Fruit fly (Drosophila melanogaster) whole organism, embryonic: ENCODE results near the gene CG3529.

Experiments
- ATbp ChIP-seq: fragments of 200-800 bp; sonication (Bioruptor generic); optimal IDR thresholded peaks from 2 replicates; lab custom pipeline; 2017; ENCODE audit warnings: missing biosample characterization, mild to moderate bottlenecking, missing genetic modification characterization, missing genetic modification reagents
- CG10267 ChIP-seq: fragments of 200-800 bp; sonication (Bioruptor generic); optimal IDR thresholded peaks from 2 replicates; lab custom pipeline; 2018; ENCODE audit warnings: missing biosample characterization, mild to moderate bottlenecking, missing genetic modification characterization, moderate library complexity
- CG10565 ChIP-seq: fragments of 200-800 bp; sonication (Bioruptor generic); optimal IDR thresholded peaks from 3 replicates; lab custom pipeline; 2016; ENCODE audit warnings: missing biosample characterization, mild to moderate bottlenecking, missing genetic modification characterization
- CG12236 ChIP-seq: fragments of 200-800 bp; sonication (Bioruptor generic); optimal IDR thresholded peaks from 2 replicates; lab custom pipeline; 2016; ENCODE audit warnings: missing biosample characterization, missing genetic modification characterization
- CG13296 ChIP-seq: fragments of 200-800 bp; sonication (Bioruptor generic); optimal IDR thresholded peaks from 3 replicates; lab custom pipeline; 2018; ENCODE audit warnings: missing biosample characterization, mild to moderate bottlenecking, missing genetic modification characterization
- CG13775 ChIP-seq: fragments of 200-800 bp; sonication (Bioruptor generic); optimal IDR thresholded peaks from 3 replicates; lab custom pipeline; 2017; ENCODE audit warnings: missing biosample characterization, mild to moderate bottlenecking, missing genetic modification characterization
- CG14050 ChIP-seq: fragments of 200-800 bp; sonication (Bioruptor generic); IDR thresholded peaks from 3 replicates; pipeline ENCODE4 v1.3.6; 2022; ENCODE audit warnings: missing biosample characterization, missing genetic modification characterization
- CG14965 ChIP-seq: fragments of 200-800 bp; sonication (Bioruptor generic); optimal IDR thresholded peaks from 2 replicates; lab custom pipeline; 2016; ENCODE audit warnings: missing biosample characterization, missing genetic modification characterization, borderline replicate concordance
- CG16813 ChIP-seq: fragments of 200-800 bp; sonication (Bioruptor generic); IDR thresholded peaks from 3 replicates; pipeline ENCODE4 v1.3.6; 2022; ENCODE audit warnings: missing biosample characterization, missing genetic modification characterization; ENCODE audit not compliant: partially characterized antibody
- CG17612 ChIP-seq: fragments of 200-800 bp; sonication (Bioruptor generic); IDR thresholded peaks from 2 replicates; pipeline ENCODE4 v1.3.6; 2022; ENCODE audit warnings: missing biosample characterization, missing genetic modification characterization
- CG17829 ChIP-seq: fragments of 200-800 bp; optimal IDR thresholded peaks from 2 replicates; lab custom pipeline; 2019; ENCODE audit warnings: missing biosample characterization, mild to moderate bottlenecking, missing genetic modification characterization, moderate library complexity
- CG18476 ChIP-seq: fragments of 200-800 bp; sonication (Bioruptor generic); optimal IDR thresholded peaks from 2 replicates; lab custom pipeline; 2016; ENCODE audit warnings: missing biosample characterization, mild to moderate bottlenecking, missing genetic modification characterization
- CG30403 ChIP-seq: fragments of 200-800 bp; sonication (Bioruptor generic); optimal IDR thresholded peaks from 3 replicates; lab custom pipeline; 2016; ENCODE audit warnings: missing biosample characterization, missing genetic modification characterization
- CG3065 ChIP-seq: fragments of 200-800 bp; sonication (Bioruptor generic); optimal IDR thresholded peaks from 2 replicates; lab custom pipeline; 2016; ENCODE audit warnings: missing biosample characterization, missing genetic modification characterization
- CG34224 ChIP-seq: fragments of 200-800 bp; sonication (Bioruptor generic); IDR thresholded peaks from 3 replicates; pipeline ENCODE4 v1.3.6; 2022; ENCODE audit warnings: missing biosample characterization, missing genetic modification characterization; ENCODE audit not compliant: partially characterized antibody
- CG4617 ChIP-seq: fragments of 200-800 bp; sonication (Bioruptor generic); optimal IDR thresholded peaks from 3 replicates; lab custom pipeline; 2016; ENCODE audit warnings: missing biosample characterization, missing genetic modification characterization, borderline replicate concordance
- CG4854 ChIP-seq: fragments of 200-800 bp; sonication (Bioruptor generic); optimal IDR thresholded peaks from 2 replicates; lab custom pipeline; 2016; ENCODE audit warnings: missing biosample characterization, missing genetic modification characterization, inconsistent platforms
- CG6254 ChIP-seq: fragments of 200-800 bp; sonication (Bioruptor generic); optimal IDR thresholded peaks from 3 replicates; lab custom pipeline; 2017; ENCODE audit warnings: mild to moderate bottlenecking, missing biosample characterization, missing genetic modification reagents, missing genetic modification characterization
- CG6683 ChIP-seq: fragments of 200-800 bp; sonication (Bioruptor generic); optimal IDR thresholded peaks from 2 replicates; lab custom pipeline; 2017; ENCODE audit warnings: missing biosample characterization, mild to moderate bottlenecking, missing genetic modification characterization, missing genetic modification reagents
- CG7556 ChIP-seq: fragments of 200-800 bp; sonication (Bioruptor generic); optimal IDR thresholded peaks from 2 replicates; lab custom pipeline; 2017; ENCODE audit warnings: missing biosample characterization, mild to moderate bottlenecking, missing genetic modification characterization
- CG7839 ChIP-seq: fragments of 200-800 bp; sonication (Bioruptor generic); optimal IDR thresholded peaks from 3 replicates; lab custom pipeline; 2018; ENCODE audit warnings: missing biosample characterization, mild to moderate bottlenecking, missing genetic modification characterization, moderate library complexity
- CG9437 ChIP-seq: fragments of 200-800 bp; sonication (Bioruptor generic); optimal IDR thresholded peaks from 2 replicates; lab custom pipeline; 2018; ENCODE audit warnings: missing biosample characterization, mild to moderate bottlenecking, missing genetic modification characterization
- Drgx ChIP-seq: fragments of 200-800 bp; sonication (Bioruptor generic); IDR thresholded peaks from 2 replicates; pipeline ENCODE4 v1.3.6; 2022; ENCODE audit warnings: missing biosample characterization, missing genetic modification characterization
- ERR ChIP-seq: fragments of 200-800 bp; sonication (Bioruptor generic); optimal IDR thresholded peaks from 2 replicates; lab custom pipeline; 2016; ENCODE audit warnings: missing biosample characterization, missing genetic modification characterization
- Hey ChIP-seq: fragments of 200-800 bp; sonication (Bioruptor generic); optimal IDR thresholded peaks from 3 replicates; lab custom pipeline; 2018; ENCODE audit warnings: missing biosample characterization, mild to moderate bottlenecking, missing genetic modification characterization
- HmgD ChIP-seq: fragments of 200-800 bp; sonication (Bioruptor generic); optimal IDR thresholded peaks from 3 replicates; lab custom pipeline; 2016; ENCODE audit warnings: missing biosample characterization, missing genetic modification characterization
- Nf-YB ChIP-seq: fragments of 200-800 bp; sonication (Bioruptor generic); optimal IDR thresholded peaks from 3 replicates; lab custom pipeline; 2019; ENCODE audit warnings: missing biosample characterization, mild to moderate bottlenecking, missing genetic modification characterization, moderate library complexity
- PHDP ChIP-seq: fragments of 200-800 bp; sonication (Bioruptor generic); optimal IDR thresholded peaks from 3 replicates; lab custom pipeline; 2018; ENCODE audit warnings: missing biosample characterization, mild to moderate bottlenecking, missing genetic modification characterization, moderate library complexity
- Scr ChIP-seq: fragments of 200-800 bp; sonication (Bioruptor generic); IDR thresholded peaks from 2 replicates; pipeline ENCODE4 v1.3.6; 2022; ENCODE audit warnings: missing biosample characterization, missing genetic modification characterization; ENCODE audit not compliant: partially characterized antibody
- Sin3A ChIP-seq: fragments of >200 bp; optimal IDR thresholded peaks from 2 replicates; lab custom pipeline; 2018
- Sox100B ChIP-seq: fragments of 200-800 bp; sonication (Bioruptor generic); optimal IDR thresholded peaks from 3 replicates; lab custom pipeline; 2018; ENCODE audit warnings: missing biosample characterization, mild to moderate bottlenecking, missing genetic modification characterization
- Sry-δ ChIP-seq: fragments of 200-800 bp; sonication (Bioruptor generic); optimal IDR thresholded peaks from 2 replicates; lab custom pipeline; 2016; ENCODE audit warnings: missing biosample characterization, missing genetic modification characterization
- Xbp1 ChIP-seq: fragments of 200-800 bp; sonication (Bioruptor generic); optimal IDR thresholded peaks from 3 replicates; lab custom pipeline; 2016; ENCODE audit warnings: missing biosample characterization, mild to moderate bottlenecking, missing genetic modification characterization
- aop ChIP-seq: fragments of 200-800 bp; sonication (Bioruptor generic); IDR thresholded peaks from 2 replicates; pipeline ENCODE4 v1.3.6; 2022; ENCODE audit warnings: missing biosample characterization, missing genetic modification characterization
- ato ChIP-seq: fragments of 200-800 bp; sonication (Bioruptor generic); IDR thresholded peaks from 2 replicates; pipeline ENCODE4 v1.3.6; 2022; ENCODE audit warnings: missing biosample characterization, missing genetic modification characterization; ENCODE audit not compliant: partially characterized antibody
- cas ChIP-seq: fragments of 200-800 bp; sonication (Bioruptor generic); IDR thresholded peaks from 2 replicates; pipeline ENCODE4 v1.3.6; 2022; ENCODE audit warnings: missing biosample characterization, missing genetic modification characterization
- chm ChIP-seq: fragments of 200-800 bp; sonication (Bioruptor generic); IDR thresholded peaks from 2 replicates; pipeline ENCODE4 v1.3.6; 2022; ENCODE audit warnings: missing biosample characterization, missing genetic modification characterization
- crol ChIP-seq: fragments of 200-800 bp; sonication (Bioruptor generic); IDR thresholded peaks from 2 replicates; pipeline ENCODE4 v1.3.6; 2022; ENCODE audit warnings: missing biosample characterization, missing genetic modification characterization
- dan ChIP-seq: fragments of 200-800 bp; sonication (Bioruptor generic); IDR thresholded peaks from 2 replicates; pipeline ENCODE4 v1.3.6; 2022; ENCODE audit warnings: missing biosample characterization, missing genetic modification characterization
- dysf ChIP-seq: fragments of 200-800 bp; sonication (Bioruptor generic); IDR thresholded peaks from 3 replicates; pipeline ENCODE4 v1.3.6; 2022; ENCODE audit warnings: missing biosample characterization, missing genetic modification characterization
- ems ChIP-seq: fragments of 200-800 bp; sonication (Bioruptor generic); optimal IDR thresholded peaks from 3 replicates; lab custom pipeline; 2016; ENCODE audit warnings: missing biosample characterization, missing genetic modification characterization
- ftz-f1 ChIP-seq: fragments of 200-800 bp; sonication (Bioruptor generic); optimal IDR thresholded peaks from 2 replicates; lab custom pipeline; 2016; ENCODE audit warnings: missing biosample characterization, missing genetic modification characterization
- jumu ChIP-seq: fragments of 200-800 bp; sonication (Bioruptor generic); optimal IDR thresholded peaks from 3 replicates; lab custom pipeline; 2016; ENCODE audit warnings: missing biosample characterization, missing genetic modification characterization
- maf-S ChIP-seq: fragments of 200-800 bp; sonication (Bioruptor generic); optimal IDR thresholded peaks from 2 replicates; lab custom pipeline; 2016; ENCODE audit warnings: missing biosample characterization, missing genetic modification characterization
- mirr ChIP-seq: fragments of 200-800 bp; sonication (Bioruptor generic); optimal IDR thresholded peaks from 3 replicates; lab custom pipeline; 2018; ENCODE audit warnings: missing biosample characterization, mild to moderate bottlenecking, missing genetic modification characterization
- nerfin-1 ChIP-seq: fragments of 200-800 bp; sonication (Bioruptor generic); optimal IDR thresholded peaks from 3 replicates; lab custom pipeline; 2019; ENCODE audit warnings: missing biosample characterization, mild to moderate bottlenecking, missing genetic modification characterization, moderate library complexity
- row ChIP-seq: fragments of 200-800 bp; sonication (Bioruptor generic); IDR thresholded peaks from 3 replicates; pipeline ENCODE4 v1.3.6; 2022; ENCODE audit warnings: missing biosample characterization, missing genetic modification characterization
- stwl ChIP-seq: fragments of 200-800 bp; sonication (Bioruptor generic); optimal IDR thresholded peaks from 3 replicates; lab custom pipeline; 2018; ENCODE audit warnings: missing biosample characterization, mild to moderate bottlenecking, missing genetic modification characterization, moderate library complexity
- tup ChIP-seq: fragments of 200-800 bp; sonication (Bioruptor generic); optimal IDR thresholded peaks from 2 replicates; lab custom pipeline; 2016; ENCODE audit warnings: missing biosample characterization, mild to moderate bottlenecking, missing genetic modification characterization, moderate library complexity
- twi ChIP-seq: fragments of 200-800 bp; optimal IDR thresholded peaks from 2 replicates; lab custom pipeline; 2019; ENCODE audit warnings: missing biosample characterization, mild to moderate bottlenecking, missing genetic modification characterization, moderate library complexity
- yki ChIP-seq: fragments of >200 bp; optimal IDR thresholded peaks from 3 replicates; lab custom pipeline; 2018

The CG3529 gene

dm6 chr3L:9476829-9477228 lies 30.2 kb downstream of the CG3529 start, which contains the start of the genes Uch-L5 and Jarid2 (continued):
- TF ChIP-seq Sin3A (lab: Kevin White, UChicago): peak; percentile 79
- TF ChIP-seq Sox100B: no peak
- TF ChIP-seq nerfin-1 (tag; lab: Kevin White, UChicago): peak; percentile 27
- TF ChIP-seq Xbp1: peak; percentile 68
- no peak for TF ChIP-seq CG18476
- peak; percentile 61 for TF ChIP-seq ERR
- no peak for TF ChIP-seq CG3065 (GFP tag; lab: Kevin White, UChicago)
- TF ChIP-seq Sry-δ (GFP tag; lab: Kevin White, UChicago): peak; percentile 62
- TF ChIP-seq yki (lab: Kevin White, UChicago): no peak
- peak; percentile 41; the same call in 2 of the 3 replicates for TF ChIP-seq dysf (GFP tag; lab: Robert Waterston, UW)
- TF ChIP-seq CG16813 (GFP tag; lab: Robert Waterston, UW): no peak; the same call in 2 of the 3 replicates
- peak; percentile 48 for TF ChIP-seq Nf-YB
- no peak for TF ChIP-seq CG10565 (GFP tag; lab: Kevin White, UChicago)
- TF ChIP-seq CG7839 (tag; lab: Kevin White, UChicago): no peak
- TF ChIP-seq Drgx (GFP tag; lab: Robert Waterston, UW): peak; percentile 31; the same call in 1 of the 2 replicates
- TF ChIP-seq CG14050: no peak
- 0 out of 2 replicates have a peak, but pooled peaks have one; percentile 41 for TF ChIP-seq chm (GFP tag; lab: Robert Waterston, UW)
- TF ChIP-seq HmgD (GFP tag; lab: Kevin White, UChicago): peak; percentile 80
- peak; percentile 68 for TF ChIP-seq maf-S (GFP tag; lab: Kevin White, UChicago)
- TF ChIP-seq dan (GFP tag; lab: Robert Waterston, UW): no peak
- TF ChIP-seq PHDP (tag; lab: Kevin White, UChicago): no peak
- TF ChIP-seq crol (GFP tag; lab: Robert Waterston, UW): no peak
- peak; percentile 61 for TF ChIP-seq mirr (GFP tag; lab: Kevin White, UChicago)
- no peak for TF ChIP-seq CG7556
- TF ChIP-seq stwl (tag; lab: Kevin White, UChicago): peak; percentile 93
- peak; percentile 82 for TF ChIP-seq jumu (GFP tag; lab: Kevin White, UChicago)
- TF ChIP-seq CG17612 (GFP tag; lab: Robert Waterston, UW): no peak
- TF ChIP-seq CG30403 (GFP tag; lab: Kevin White, UChicago): peak; percentile 51
- peak; percentile 25 for TF ChIP-seq twi (tag; lab: Kevin White, UChicago)
- TF ChIP-seq CG14965 (GFP tag; lab: Kevin White, UChicago): no peak
- TF ChIP-seq CG6254 (GFP tag; lab: Kevin White, UChicago): no peak
- peak; percentile 17 for TF ChIP-seq CG4854
- no peak for TF ChIP-seq CG13775 (GFP tag; lab: Kevin White, UChicago)
- TF ChIP-seq aop: no peak
- no peak for TF ChIP-seq CG9437 (GFP tag; lab: Kevin White, UChicago)
- peak; percentile 37; the same call in 2 of the 3 replicates for TF ChIP-seq row (GFP tag; lab: Robert Waterston, UW)
- no peak for TF ChIP-seq Scr (GFP tag; lab: Robert Waterston, UW)
- TF ChIP-seq CG13296 (GFP tag; lab: Kevin White, UChicago): peak; percentile 41
- no peak for TF ChIP-seq ATbp (GFP tag; lab: Kevin White, UChicago)
- TF ChIP-seq tup: no peak
- no peak for TF ChIP-seq CG6683 (GFP tag; lab: Kevin White, UChicago)
- TF ChIP-seq ato: 0 out of 2 replicates have a peak, but pooled peaks have one; percentile 32
- no peak for TF ChIP-seq cas (GFP tag; lab: Robert Waterston, UW)
- TF ChIP-seq Hey (tag; lab: Kevin White, UChicago): no peak
- peak; percentile 72 for TF ChIP-seq CG17829 (tag; lab: Kevin White, UChicago)
- TF ChIP-seq ems (GFP tag; lab: Kevin White, UChicago): peak; percentile 55
- TF ChIP-seq CG34224 (GFP tag; lab: Robert Waterston, UW): peak; percentile 29; the same call in 1 of the 3 replicates
- peak; percentile 97 for TF ChIP-seq CG4617 (GFP tag; lab: Kevin White, UChicago)
- TF ChIP-seq CG10267 (tag; lab: Kevin White, UChicago): peak; percentile 71
- TF ChIP-seq CG12236 (GFP tag; lab: Kevin White, UChicago): no peak
- TF ChIP-seq ftz-f1 (GFP tag; lab: Kevin White, UChicago): no peak
